Fruit fly (Drosophila melanogaster) Kc167 (cell line): ENCODE measurements around the gene CG43707.

Source experiments
- Myc ChIP-seq: fragments of >200 bp; optimal IDR thresholded peaks from 2 replicates; lab custom pipeline; 2017; ENCODE audit warnings: missing external identifiers
- Sin3A ChIP-seq: fragments of >200 bp; optimal IDR thresholded peaks from 2 replicates; lab custom pipeline; 2018; ENCODE audit warnings: missing external identifiers
- h ChIP-seq: fragments of >200 bp; optimal IDR thresholded peaks from 3 replicates; lab custom pipeline; 2018; ENCODE audit warnings: missing external identifiers
- insv ChIP-seq: fragments of >200 bp; optimal IDR thresholded peaks from 3 replicates; lab custom pipeline; 2018; ENCODE audit warnings: missing external identifiers
- psq ChIP-seq: fragments of >200 bp; optimal IDR thresholded peaks from 2 replicates; lab custom pipeline; 2017; ENCODE audit warnings: missing external identifiers
- ttk ChIP-seq: sonication (Bioruptor generic); optimal IDR thresholded peaks from 2 replicates; lab custom pipeline; 2017; ENCODE audit warnings: missing external identifiers

- no peak for TF ChIP-seq h (lab: Kevin White, UChicago)
- TF ChIP-seq Sin3A (lab: Kevin White, UChicago): no peak
- no peak for TF ChIP-seq ttk (lab: Kevin White, UChicago)
- no peak for TF ChIP-seq insv
- no peak for TF ChIP-seq psq (lab: Kevin White, UChicago)
- no peak for TF ChIP-seq Myc (lab: Kevin White, UChicago)
These were observed 22.2 kb downstream of the CG43707 start for dm6 chr2L:3779143-3779788.
